Worm (Caenorhabditis elegans) whole organism, L4 larva: ENCODE measurements around the gene F13E6.1.

Experiments used
- D1046.2 ChIP-seq: fragments of 200-800 bp; sonication (Bioruptor generic); IDR thresholded peaks from 2 replicates; pipeline ENCODE4 v1.3.6; 2022; ENCODE audit warnings: missing genetic modification characterization, missing compliant biosample characterization
- ama-1 ChIP-seq: fragments of 150-350 bp; optimal IDR thresholded peaks from 2 replicates; lab custom pipeline; 2014; ENCODE audit warnings: inconsistent platforms, mixed read lengths
- fos-1 ChIP-seq: fragments of 150-350 bp; optimal IDR thresholded peaks from 2 replicates; lab custom pipeline; 2014; ENCODE audit warnings: missing biosample characterization, missing genetic modification characterization
- nhr-11 ChIP-seq: fragments of 150-350 bp; optimal IDR thresholded peaks from 2 replicates; lab custom pipeline; 2014; ENCODE audit warnings: missing biosample characterization, missing genetic modification characterization

ce11 chrX:10666871-10667270 is 10.0 kb downstream of the F13E6.1 start:
- no peak for TF ChIP-seq fos-1 (tag; lab: Kevin White, UChicago)
- no peak for TF ChIP-seq nhr-11 (tag; lab: Kevin White, UChicago)
- 0 out of 2 replicates have a peak, but pooled peaks have one; percentile 69 for TF ChIP-seq D1046.2 (GFP tag; lab: Robert Waterston, UW)
- no peak for TF ChIP-seq ama-1 (lab: Kevin White, UChicago)
